Worm (Caenorhabditis elegans): ENCODE data around the gene Y39A3A.4.
A peak's percentile ranks its signal among the peaks of the same experiment; 100 is the strongest.

Y39A3A.4 gene

DNA sequence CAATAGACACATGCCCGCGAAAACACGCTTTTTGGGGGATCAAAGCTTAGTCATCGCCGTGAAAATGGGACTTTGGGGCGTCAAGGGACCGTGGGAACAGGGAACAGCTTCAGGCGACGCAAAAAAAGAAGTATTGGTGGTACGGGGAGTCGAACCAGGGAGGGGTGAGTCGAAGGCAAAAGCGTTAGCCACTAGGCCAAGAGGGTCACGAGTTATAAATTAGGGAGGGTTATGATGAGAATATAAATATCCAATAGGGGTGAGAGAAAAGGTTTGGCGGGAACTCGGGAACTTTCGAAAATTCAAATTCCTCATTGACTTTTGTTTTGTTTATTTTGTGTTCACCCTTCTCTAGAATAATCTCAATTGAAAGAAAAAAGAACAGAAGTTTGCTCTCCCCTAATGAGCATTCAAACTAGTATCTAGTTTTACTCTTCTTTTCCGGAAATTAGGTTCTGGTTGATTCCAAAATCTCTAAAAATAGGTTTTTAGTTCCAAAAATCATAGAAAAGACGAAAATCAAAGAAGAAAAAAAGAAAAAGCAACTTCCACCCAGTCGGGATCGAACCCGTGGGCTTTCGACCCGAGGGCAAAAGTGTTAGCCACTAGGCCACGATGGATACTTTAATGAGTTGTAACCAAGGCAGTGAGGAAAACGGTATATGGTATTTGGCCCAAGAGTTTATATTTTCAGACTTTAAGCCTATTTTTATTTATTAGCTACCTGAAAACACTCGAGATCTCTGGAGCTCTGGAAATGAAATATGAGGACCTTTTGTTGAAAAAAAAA lies 45.4 kb downstream of the Y39A3A.4 start (continued):
- no peak for TF ChIP-seq dox-1 (GFP tag; IDR thresholded peaks at IDR 0.05)
- TF ChIP-seq F57C9.4 (tag; optimal IDR thresholded peaks at IDR 0.05) = no peak
- no peak for TF ChIP-seq tbx-9 (tag; optimal IDR thresholded peaks at IDR 0.05; ENCODE audit: borderline replicate concordance)
- TF ChIP-seq sea-2 (GFP tag; IDR thresholded peaks at IDR 0.05) = no peak
- no peak for TF ChIP-seq Y56A3A.18 (GFP tag; IDR thresholded peaks at IDR 0.05)
- no peak for TF ChIP-seq lag-1 (GFP tag; IDR thresholded peaks at IDR 0.05)
- TF ChIP-seq F22D6.2 (tag; optimal IDR thresholded peaks at IDR 0.05) = no peak
- peak; percentile 69 for TF ChIP-seq mxl-1 (tag; optimal IDR thresholded peaks at IDR 0.05)
- TF ChIP-seq ceh-91 (GFP tag; IDR thresholded peaks at IDR 0.05) = peak; percentile 14; the same call in 1 of the 2 replicates
- no peak for TF ChIP-seq chd-7 (tag; optimal IDR thresholded peaks at IDR 0.05)
- no peak for TF ChIP-seq gei-17 (GFP tag; optimal IDR thresholded peaks at IDR 0.05)
- peak; percentile 2 for TF ChIP-seq F52B5.7 (tag; optimal IDR thresholded peaks at IDR 0.05)
- no peak for TF ChIP-seq nhr-179 (tag; optimal IDR thresholded peaks at IDR 0.05)
- no peak for TF ChIP-seq K12H6.12 (tag; optimal IDR thresholded peaks at IDR 0.05)
- no peak for TF ChIP-seq bed-1 (GFP tag; IDR thresholded peaks at IDR 0.05)
- no peak for TF ChIP-seq F57A8.1 (GFP tag; optimal IDR thresholded peaks at IDR 0.05)
- TF ChIP-seq ztf-28 (GFP tag; IDR thresholded peaks at IDR 0.05) = peak; percentile 66; the same call in 1 of the 2 replicates
- TF ChIP-seq lin-54 (GFP tag; optimal IDR thresholded peaks at IDR 0.05) = peak; percentile 34
- TF ChIP-seq ztf-22 (GFP tag; optimal IDR thresholded peaks at IDR 0.05) = no peak
- TF ChIP-seq unc-130 (GFP tag; optimal IDR thresholded peaks at IDR 0.05) = no peak
- TF ChIP-seq B0336.3 (GFP tag; IDR thresholded peaks at IDR 0.05) = no peak
- TF ChIP-seq ztf-26 (tag; optimal IDR thresholded peaks at IDR 0.05) = no peak
- no peak for TF ChIP-seq cebp-1 (GFP tag; IDR thresholded peaks at IDR 0.05)
- TF ChIP-seq cebp-1 (tag; optimal IDR thresholded peaks at IDR 0.05) = peak; percentile 22
- TF ChIP-seq unc-62 (GFP tag; optimal IDR thresholded peaks at IDR 0.05) = no peak
- peak; percentile 27 for TF ChIP-seq T07F8.4 (tag; optimal IDR thresholded peaks at IDR 0.05)
- TF ChIP-seq rec-8 (tag; optimal IDR thresholded peaks at IDR 0.05) = peak in 1 of 2 experiments; percentile 37
- TF ChIP-seq F23B12.7 (tag; optimal IDR thresholded peaks at IDR 0.05; ENCODE audit: insufficient read depth) = no peak
- TF ChIP-seq zim-3 (tag; optimal IDR thresholded peaks at IDR 0.05) = no peak
- TF ChIP-seq rcor-1 (GFP tag; IDR thresholded peaks at IDR 0.05) = 0 out of 2 replicates have a peak, but pooled peaks have one; percentile 26
- no peak for TF ChIP-seq repo-1 (tag; optimal IDR thresholded peaks at IDR 0.05)
- TF ChIP-seq sdz-38 (tag; optimal IDR thresholded peaks at IDR 0.05) = no peak
- TF ChIP-seq hmg-1.2 (GFP tag; IDR thresholded peaks at IDR 0.05) = peak; percentile 55
- 0 out of 2 replicates have a peak, but pooled peaks have one; percentile 39 for TF ChIP-seq Y95B8A.8 (GFP tag; IDR thresholded peaks at IDR 0.05)
- no peak for TF ChIP-seq ztf-6 (GFP tag; IDR thresholded peaks at IDR 0.05)

DNA sequence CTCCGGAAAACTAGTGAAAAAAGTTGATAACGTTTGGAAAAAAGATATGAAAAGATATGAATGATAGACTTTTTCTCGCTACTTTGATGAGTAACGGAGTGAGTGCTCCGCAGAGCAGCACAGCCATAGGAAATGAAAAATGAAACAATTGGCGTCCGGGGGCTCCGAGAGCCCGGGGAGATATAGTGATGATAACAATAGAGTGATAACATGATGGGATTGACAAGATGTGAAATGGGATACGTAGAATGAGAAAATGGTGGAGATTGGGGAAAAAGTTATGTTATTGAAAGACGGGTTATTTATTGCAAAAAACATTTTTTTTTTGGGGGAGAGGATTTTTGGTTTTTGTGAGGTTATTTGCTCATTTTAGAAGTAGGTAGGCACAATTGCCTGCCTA lies 48.9 kb downstream of the Y39A3A.4 start:
- no peak for TF ChIP-seq rpc-1 (optimal IDR thresholded peaks at IDR 0.05)
- no peak for TF ChIP-seq rpc-1 (tag; optimal IDR thresholded peaks at IDR 0.05)
- no peak for TF ChIP-seq dpl-1 (GFP tag; optimal IDR thresholded peaks at IDR 0.05)
- no peak for TF ChIP-seq ceh-40 (GFP tag; IDR thresholded peaks at IDR 0.05)
- no peak for TF ChIP-seq F52B5.7 (tag; optimal IDR thresholded peaks at IDR 0.05)
- TF ChIP-seq B0261.1 (tag; optimal IDR thresholded peaks at IDR 0.05) = no peak
- no peak for TF ChIP-seq hsf-1 (GFP tag; IDR thresholded peaks at IDR 0.05)
- no peak for TF ChIP-seq F33H1.4 (GFP tag; IDR thresholded peaks at IDR 0.05)
- no peak for TF ChIP-seq rcor-1 (GFP tag; IDR thresholded peaks at IDR 0.05)
- TF ChIP-seq ztf-18 (tag; optimal IDR thresholded peaks at IDR 0.05) = no peak
- no peak for TF ChIP-seq madf-6 (GFP tag; IDR thresholded peaks at IDR 0.05)

Data from whole organism, young adult.